Worm (Caenorhabditis elegans) whole organism, midembryonic: Measurements from ENCODE around the gene F10E9.4.

Experiments
- cog-1 ChIP-seq: sonication (generic microtip); optimal IDR thresholded peaks from 2 replicates; lab custom pipeline; 2016; ENCODE audit warnings: missing genetic modification characterization, missing compliant biosample characterization
- flt-1 ChIP-seq: fragments of 200-800 bp; sonication (Bioruptor generic); IDR thresholded peaks from 2 replicates; pipeline ENCODE4 v1.3.6; 2022; ENCODE audit warnings: missing genetic modification characterization, missing compliant biosample characterization
- klf-2 ChIP-seq: fragments of 200-800 bp; sonication (Bioruptor generic); conservative IDR thresholded peaks from 2 replicates; pipeline ENCODE4 v1.3.6; 2022; ENCODE audit warnings: missing genetic modification reagents, missing genetic modification characterization, missing compliant biosample characterization
- ref-1 ChIP-seq: fragments of 200-800 bp; sonication (Bioruptor generic); conservative IDR thresholded peaks from 2 replicates; pipeline ENCODE4 v1.3.6; 2022; ENCODE audit warnings: missing genetic modification reagents, missing genetic modification characterization, missing compliant biosample characterization

DNA sequence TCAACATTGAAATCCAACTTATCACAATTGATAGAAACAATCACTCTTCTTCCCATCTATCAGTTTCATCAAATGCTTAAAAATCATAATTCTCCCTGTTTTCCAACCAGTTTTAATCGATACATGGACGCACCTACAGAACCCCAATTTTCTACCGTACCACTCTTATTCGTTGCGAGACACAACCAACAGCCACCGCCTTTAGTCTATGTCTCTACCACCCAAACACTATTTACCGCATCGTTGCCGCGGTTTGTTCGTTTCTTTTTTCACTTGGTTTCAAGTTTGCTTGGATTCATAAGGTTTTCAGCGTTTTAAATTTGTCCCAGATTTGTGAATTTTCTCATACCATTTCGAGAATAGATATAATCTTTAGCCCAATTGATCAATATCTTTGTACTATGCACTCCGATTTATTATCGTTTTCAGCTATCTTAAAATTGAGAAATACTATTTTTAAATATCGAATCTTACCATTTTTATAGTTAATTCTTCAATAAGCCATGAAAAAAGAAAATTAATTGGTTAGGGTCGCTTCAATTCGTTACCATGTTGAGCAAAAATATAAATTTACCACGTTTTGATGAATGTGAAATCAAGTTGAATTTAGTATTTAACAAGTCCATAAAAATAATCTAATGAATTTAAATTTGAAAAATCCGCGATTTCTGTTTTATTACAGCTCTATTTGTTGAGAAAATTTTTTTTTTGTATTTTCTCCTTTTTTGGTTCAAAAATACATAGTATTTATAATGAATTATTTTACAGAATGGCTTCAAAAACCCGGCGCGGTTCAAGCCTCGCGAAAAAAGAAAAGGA, 2.1 kb downstream of the F10E9.4 start, which contains the start of gene F10E9.3:
- TF ChIP-seq cog-1 (no peak), klf-2 (GFP tag; lab: Robert Waterston, UW) (no peak), flt-1 (GFP tag; lab: Robert Waterston, UW) (no peak), ref-1 (GFP tag; lab: Robert Waterston, UW) (no peak)
